Fruit fly (Drosophila melanogaster): ENCODE results near the gene HBS1.

HBS1 gene

DNA sequence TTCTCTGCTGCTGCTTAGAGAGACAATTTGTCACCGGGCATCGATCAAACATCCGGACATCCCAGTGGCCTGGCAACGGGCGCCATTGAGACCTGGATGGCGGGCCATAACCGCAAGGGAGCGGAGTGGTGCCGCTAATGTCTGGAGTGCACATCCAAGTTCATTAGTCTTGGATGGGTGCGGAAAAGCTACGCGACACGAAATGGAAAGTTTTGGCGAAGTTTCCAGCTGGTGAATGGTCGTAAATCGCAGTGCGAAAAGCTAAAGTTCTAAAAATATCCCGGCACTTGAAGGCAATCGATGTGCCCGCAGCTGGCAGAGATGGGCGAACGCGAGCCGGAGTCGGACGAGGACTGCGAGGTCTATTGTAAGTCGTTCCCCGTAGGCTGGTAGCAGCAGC is 4.7 kb upstream of the HBS1 start, which contains the start of gene CG13924:
TSS of gene CG13924 (plus strand) at position 301 of the 400 bp plus-strand sequence.
- TF ChIP-seq CG8301 (tag; optimal IDR thresholded peaks at IDR 0.05) (no peak), CG12605 (GFP tag; IDR thresholded peaks at IDR 0.05) (no peak), fd96Ca (GFP tag; IDR thresholded peaks at IDR 0.05) (no peak)

DNA sequence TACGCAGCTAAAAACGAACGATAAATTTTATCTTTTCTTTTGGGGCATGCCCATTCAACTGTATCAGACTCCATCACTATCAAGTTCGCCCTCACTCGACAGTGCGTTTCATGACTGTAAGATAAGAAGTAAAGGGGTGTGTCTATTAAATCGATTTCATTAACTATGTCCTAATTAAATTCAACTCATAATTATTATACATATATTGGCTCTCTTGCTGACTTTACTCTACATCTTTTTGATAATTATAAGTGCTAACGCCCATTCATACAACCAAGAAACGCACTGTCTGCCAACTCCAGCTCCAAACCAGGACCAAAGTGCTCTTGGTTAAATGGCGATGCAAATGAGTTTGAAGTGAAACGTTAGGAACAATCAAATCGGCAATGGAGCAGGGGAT is 3.8 kb upstream of the HBS1 start:
- TF ChIP-seq fd96Ca (GFP tag; IDR thresholded peaks at IDR 0.05) = peak; percentile 33; the same call in 1 of the 3 replicates
- no peak for TF ChIP-seq CG8159 (tag; optimal IDR thresholded peaks at IDR 0.05)
- TF ChIP-seq CG14655 (GFP tag; optimal IDR thresholded peaks at IDR 0.05) = no peak
- no peak; the same call in 1 of the 2 replicates for TF ChIP-seq CG12605 (GFP tag; IDR thresholded peaks at IDR 0.05)
- no peak for TF ChIP-seq rn (GFP tag; IDR thresholded peaks at IDR 0.05)
- no peak for TF ChIP-seq Snoo (tag; optimal IDR thresholded peaks at IDR 0.05)
- TF ChIP-seq CG34367 (tag; optimal IDR thresholded peaks at IDR 0.05) = no peak
- no peak for TF ChIP-seq EcR (GFP tag; optimal IDR thresholded peaks at IDR 0.05)
- peak; percentile 29; the same call in 1 of the 2 replicates for TF ChIP-seq CG32121 (GFP tag; IDR thresholded peaks at IDR 0.05)
- peak; percentile 25 for TF ChIP-seq CG15710 (tag; optimal IDR thresholded peaks at IDR 0.05)
- no peak for TF ChIP-seq CG10348 (GFP tag; IDR thresholded peaks at IDR 0.05)
- peak; percentile 26 for TF ChIP-seq CG17806 (tag; optimal IDR thresholded peaks at IDR 0.05)
- TF ChIP-seq Ets98B (GFP tag; IDR thresholded peaks at IDR 0.05) = peak; percentile 66
- peak; percentile 30 for TF ChIP-seq CG9948 (tag; optimal IDR thresholded peaks at IDR 0.05)
- TF ChIP-seq CG13204 (GFP tag; optimal IDR thresholded peaks at IDR 0.05) = no peak
- TF ChIP-seq CG8301 (tag; optimal IDR thresholded peaks at IDR 0.05) = peak; percentile 39
- TF ChIP-seq Pif1A (GFP tag; optimal IDR thresholded peaks at IDR 0.05) = no peak
- no peak for TF ChIP-seq Pif1B (GFP tag; optimal IDR thresholded peaks at IDR 0.05)
- no peak for TF ChIP-seq D1 (tag; optimal IDR thresholded peaks at IDR 0.05)
- peak; percentile 67; the same call in 2 of the 3 replicates for TF ChIP-seq CG4496 (GFP tag; IDR thresholded peaks at IDR 0.05)
- no peak for TF ChIP-seq gl (tag; optimal IDR thresholded peaks at IDR 0.05)

DNA sequence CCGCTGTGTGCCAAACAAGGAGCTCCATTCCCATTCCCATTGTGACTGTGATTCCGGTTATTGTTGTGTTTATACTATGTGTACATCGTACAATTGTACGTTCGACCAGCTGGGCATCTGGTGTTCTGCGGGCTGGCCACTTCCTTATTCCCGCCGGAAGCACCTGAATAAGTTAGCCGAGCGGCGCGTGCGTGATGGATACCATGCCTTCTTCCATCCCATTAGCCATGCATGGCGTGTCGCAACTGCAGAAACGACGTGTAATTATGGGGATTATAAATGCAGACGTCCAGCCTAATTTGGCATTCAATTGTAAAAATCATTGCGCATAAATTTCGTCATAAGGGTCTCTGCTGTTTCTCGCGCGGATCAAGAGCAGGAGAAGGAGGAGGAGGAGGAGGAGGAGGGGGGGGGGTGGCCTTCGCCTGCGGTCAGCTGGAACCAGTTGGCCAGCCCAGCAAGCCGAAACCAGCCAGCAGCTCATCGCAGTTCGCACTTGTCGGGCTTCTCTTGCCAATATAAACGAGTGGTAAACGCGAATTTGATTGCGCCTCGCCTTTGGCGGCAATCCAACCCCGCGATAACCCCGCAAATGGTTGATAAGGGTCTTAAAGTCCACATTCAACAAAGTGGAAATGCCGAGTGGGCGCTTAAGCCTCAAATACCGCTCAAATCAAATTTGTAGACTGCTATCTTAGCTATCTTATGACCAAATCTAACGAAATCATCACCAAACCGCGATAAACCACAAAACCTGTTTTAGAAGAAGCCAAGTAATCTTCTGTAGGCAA is 1.2 kb upstream of the HBS1 start:
- TF ChIP-seq CG8301 (tag; optimal IDR thresholded peaks at IDR 0.05) (peak; percentile 2), CG17806 (tag; optimal IDR thresholded peaks at IDR 0.05) (no peak), CG12605 (GFP tag; IDR thresholded peaks at IDR 0.05) (0 out of 2 replicates have a peak, but pooled peaks have one; percentile 7), CG32121 (GFP tag; IDR thresholded peaks at IDR 0.05) (0 out of 2 replicates have a peak, but pooled peaks have one; percentile 9), Pif1B (GFP tag; optimal IDR thresholded peaks at IDR 0.05) (no peak), CG13204 (GFP tag; optimal IDR thresholded peaks at IDR 0.05) (no peak), CG4496 (GFP tag; IDR thresholded peaks at IDR 0.05) (peak; percentile 37; the same call in 1 of the 3 replicates), gl (tag; optimal IDR thresholded peaks at IDR 0.05) (peak; percentile 55), EcR (GFP tag; optimal IDR thresholded peaks at IDR 0.05) (no peak)

DNA sequence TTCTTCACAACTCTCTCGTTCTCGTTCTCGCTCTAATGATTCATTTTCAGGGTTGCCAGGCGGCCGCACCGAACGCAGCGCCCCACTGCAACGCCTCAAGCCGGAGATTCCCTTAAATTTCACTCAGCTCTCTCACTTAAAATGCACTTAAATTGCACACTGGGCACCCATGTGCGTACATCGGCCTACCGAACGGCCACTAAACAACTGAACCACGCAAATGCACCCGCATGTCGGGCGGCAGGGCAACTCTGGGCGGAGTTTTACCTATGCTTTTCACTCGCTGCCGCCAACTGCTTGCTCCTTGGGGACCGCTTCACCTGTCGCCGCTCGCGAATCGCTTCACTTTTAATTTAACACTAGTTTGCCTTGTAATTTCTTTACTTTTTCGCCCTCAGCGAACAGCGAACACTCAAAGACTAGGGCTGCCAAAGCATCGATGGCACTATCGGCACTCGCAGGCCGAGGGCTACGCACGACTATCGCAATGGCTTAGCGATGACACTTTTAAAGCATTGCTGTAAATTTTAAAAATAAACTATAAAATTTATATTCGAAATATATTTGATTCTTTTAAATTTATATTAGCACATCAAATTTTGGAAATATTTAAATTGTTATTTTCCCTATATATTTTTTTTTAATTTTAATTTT is 3.1 kb downstream of the HBS1 start, which contains the start of gene Rap1:
TSS of gene Rap1 (minus strand) at position 446 of the 654 bp plus-strand sequence.
- TF ChIP-seq EcR (GFP tag; optimal IDR thresholded peaks at IDR 0.05) (no peak), CG13204 (GFP tag; optimal IDR thresholded peaks at IDR 0.05) (no peak), Pif1A (GFP tag; optimal IDR thresholded peaks at IDR 0.05) (peak; percentile 21), fd96Ca (GFP tag; IDR thresholded peaks at IDR 0.05) (peak; percentile 49; the same call in 2 of the 3 replicates), Pif1B (GFP tag; optimal IDR thresholded peaks at IDR 0.05) (no peak), CG34367 (tag; optimal IDR thresholded peaks at IDR 0.05) (no peak), D1 (tag; optimal IDR thresholded peaks at IDR 0.05) (peak; percentile 48), CG14655 (GFP tag; optimal IDR thresholded peaks at IDR 0.05) (peak; percentile 35), CG9948 (tag; optimal IDR thresholded peaks at IDR 0.05) (peak; percentile 5), CG32121 (GFP tag; IDR thresholded peaks at IDR 0.05) (peak; percentile 28; the same call in 1 of the 2 replicates), rn (GFP tag; IDR thresholded peaks at IDR 0.05) (peak; percentile 5), CG17806 (tag; optimal IDR thresholded peaks at IDR 0.05) (no peak), CG15710 (tag; optimal IDR thresholded peaks at IDR 0.05) (no peak), gl (tag; optimal IDR thresholded peaks at IDR 0.05) (no peak), CG8301 (tag; optimal IDR thresholded peaks at IDR 0.05) (no peak), Snoo (tag; optimal IDR thresholded peaks at IDR 0.05) (peak; percentile 51), CG8159 (tag; optimal IDR thresholded peaks at IDR 0.05) (peak; percentile 38), CG10348 (GFP tag; IDR thresholded peaks at IDR 0.05) (no peak), CG4496 (GFP tag; IDR thresholded peaks at IDR 0.05) (peak; percentile 44), CG12605 (GFP tag; IDR thresholded peaks at IDR 0.05) (no peak; the same call in 1 of the 2 replicates), Ets98B (GFP tag; IDR thresholded peaks at IDR 0.05) (no peak; the same call in 1 of the 2 replicates)

DNA sequence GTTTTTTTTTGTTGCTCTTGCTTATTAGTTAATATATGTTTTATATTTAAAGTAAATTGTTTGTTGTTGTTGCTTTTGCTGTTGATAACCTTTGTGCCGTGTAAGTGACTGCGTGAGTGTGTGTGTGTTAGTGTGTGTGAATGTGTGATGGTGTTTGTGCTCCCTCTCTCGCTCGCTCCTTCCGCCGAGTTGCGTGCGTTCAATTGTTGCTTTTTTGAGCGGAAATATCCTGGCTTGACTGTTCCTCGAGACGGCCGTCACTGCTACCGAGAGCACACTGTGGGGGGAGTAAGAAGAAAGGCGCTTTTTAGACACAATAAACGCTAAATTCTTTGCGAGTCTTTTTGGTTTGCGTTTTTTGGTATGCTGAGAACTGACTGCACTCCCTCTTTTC is 3.6 kb downstream of the HBS1 start:
- TF ChIP-seq rn (GFP tag; IDR thresholded peaks at IDR 0.05) (no peak), Ets98B (GFP tag; IDR thresholded peaks at IDR 0.05) (no peak; the same call in 1 of the 2 replicates), CG12605 (GFP tag; IDR thresholded peaks at IDR 0.05) (peak; percentile 32), CG8159 (tag; optimal IDR thresholded peaks at IDR 0.05) (no peak), CG14655 (GFP tag; optimal IDR thresholded peaks at IDR 0.05) (peak; percentile 2), EcR (GFP tag; optimal IDR thresholded peaks at IDR 0.05) (peak; percentile 54), Pif1A (GFP tag; optimal IDR thresholded peaks at IDR 0.05) (no peak), gl (tag; optimal IDR thresholded peaks at IDR 0.05) (no peak)
